3 worm cellular contexts compared by ENCODE assay signal in the genomic region with DNA sequence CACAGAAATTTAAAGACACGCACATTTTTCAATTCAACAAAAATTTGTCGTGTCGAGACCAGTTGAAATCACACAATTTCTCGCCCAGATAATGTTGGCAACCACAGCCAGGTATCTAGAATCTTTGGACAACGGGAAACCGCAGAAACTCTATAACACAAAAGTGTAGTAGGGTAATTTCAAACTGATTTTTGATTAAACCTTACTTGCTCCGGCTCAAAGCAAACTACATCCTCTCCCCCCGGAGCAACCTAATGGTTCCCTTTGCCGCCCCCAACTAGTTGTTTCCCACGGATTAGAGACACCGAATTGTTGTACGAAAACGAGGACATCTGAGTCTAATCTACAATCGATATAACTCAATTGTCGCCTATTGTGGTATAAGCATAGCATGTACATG.
TF ChIP-seq lines count a peak whose summit lies in the region.

No protein-coding gene starts in this region.

TF ChIP-seq in whole organism, L2 larva, 48 proteins besides CTCF, POLR2A, EP300 and RAD21:
- TF ChIP-seq fos-1 (tag; optimal IDR thresholded peaks at IDR 0.05; lab: Kevin White, UChicago) (no peak), nhr-25 (tag; optimal IDR thresholded peaks at IDR 0.05; lab: Kevin White, UChicago) (no peak), ztf-1 (GFP tag; conservative IDR thresholded peaks at IDR 0.05; lab: Robert Waterston, UW) (0 out of 2 replicates have a peak, but pooled peaks have one; percentile 59), lin-11 (tag; optimal IDR thresholded peaks at IDR 0.05; lab: Kevin White, UChicago) (no peak), C34F6.9 (tag; optimal IDR thresholded peaks at IDR 0.05; lab: Kevin White, UChicago) (no peak)

TF ChIP-seq in whole organism, late embryonic, 69 proteins besides CTCF, POLR2A, EP300 and RAD21:
- TF ChIP-seq Y22D7AL.16 (tag; optimal IDR thresholded peaks at IDR 0.05; lab: Kevin White, UChicago) (no peak), sox-2 (GFP tag; IDR thresholded peaks at IDR 0.05; lab: Robert Waterston, UW) (no peak), ceh-31 (tag; optimal IDR thresholded peaks at IDR 0.05; lab: Kevin White, UChicago) (no peak), unc-42 (tag; optimal IDR thresholded peaks at IDR 0.05; lab: Kevin White, UChicago) (peak; percentile 8)
TF ChIP-seq in whole organism, late embryonic: peak in this region for 1.

TF ChIP-seq in whole organism, mixed stage, embryonic, 35 proteins besides CTCF, POLR2A, EP300 and RAD21:
- TF ChIP-seq unc-62 (GFP tag; optimal IDR thresholded peaks at IDR 0.05; lab: Kevin White, UChicago), result no peak
- TF ChIP-seq elt-1 (tag; optimal IDR thresholded peaks at IDR 0.05; lab: Kevin White, UChicago; ENCODE audit: borderline replicate concordance, insufficient read depth), result no peak
- TF ChIP-seq unc-120 (tag; optimal IDR thresholded peaks at IDR 0.05; lab: Kevin White, UChicago; ENCODE audit: poor library complexity, severe bottlenecking), result no peak
- TF ChIP-seq tbx-8 (GFP tag; optimal IDR thresholded peaks at IDR 0.05; lab: Kevin White, UChicago), result no peak
- no peak for TF ChIP-seq blmp-1 (tag; optimal IDR thresholded peaks at IDR 0.05; lab: Kevin White, UChicago)
- TF ChIP-seq hlh-1 (tag; optimal IDR thresholded peaks at IDR 0.05; lab: Kevin White, UChicago), result no peak
- no peak for TF ChIP-seq nhr-12 (tag; optimal IDR thresholded peaks at IDR 0.05; lab: Kevin White, UChicago)
- peak; percentile 62 for TF ChIP-seq ces-1 (GFP tag; optimal IDR thresholded peaks at IDR 0.05; lab: Kevin White, UChicago)
TF ChIP-seq in whole organism, mixed stage, embryonic: peak in this region for 1.
